Fruit fly (Drosophila melanogaster) whole organism, embryonic: ENCODE data around the gene MESR3.
A peak's percentile ranks its signal among the peaks of the same experiment; 100 is the strongest.

Experiments used
- B-H2 ChIP-seq: fragments of 200-800 bp; sonication (Bioruptor generic); optimal IDR thresholded peaks from 2 replicates; lab custom pipeline; 2018; ENCODE audit warnings: missing biosample characterization, mild to moderate bottlenecking, missing genetic modification characterization
- Bgb ChIP-seq: fragments of 200-800 bp; sonication (Bioruptor generic); IDR thresholded peaks from 2 replicates; pipeline ENCODE4 v1.3.6; 2022; ENCODE audit warnings: missing biosample characterization, missing genetic modification characterization; ENCODE audit not compliant: partially characterized antibody
- Bteb2 ChIP-seq: fragments of 200-800 bp; sonication (Bioruptor generic); optimal IDR thresholded peaks from 2 replicates; lab custom pipeline; 2016; ENCODE audit warnings: missing biosample characterization, missing genetic modification characterization
- CG10321 ChIP-seq: fragments of 200-800 bp; sonication (Bioruptor generic); IDR thresholded peaks from 2 replicates; pipeline ENCODE4 v1.3.6; 2022; ENCODE audit warnings: missing biosample characterization, missing genetic modification characterization
- CG10565 ChIP-seq: fragments of 200-800 bp; sonication (Bioruptor generic); optimal IDR thresholded peaks from 3 replicates; lab custom pipeline; 2016; ENCODE audit warnings: missing biosample characterization, mild to moderate bottlenecking, missing genetic modification characterization
- CG12071 ChIP-seq: fragments of 200-800 bp; sonication (Bioruptor generic); optimal IDR thresholded peaks from 3 replicates; lab custom pipeline; 2018; ENCODE audit warnings: missing biosample characterization, mild to moderate bottlenecking, missing genetic modification characterization
- CG12155 ChIP-seq: fragments of 200-800 bp; sonication (Bioruptor generic); optimal IDR thresholded peaks from 3 replicates; lab custom pipeline; 2016; ENCODE audit warnings: missing biosample characterization, missing genetic modification characterization
- CG14050 ChIP-seq: fragments of 200-800 bp; sonication (Bioruptor generic); IDR thresholded peaks from 3 replicates; pipeline ENCODE4 v1.3.6; 2022; ENCODE audit warnings: missing biosample characterization, missing genetic modification characterization
- CG1529 ChIP-seq: fragments of 200-800 bp; sonication (Bioruptor generic); optimal IDR thresholded peaks from 3 replicates; lab custom pipeline; 2018; ENCODE audit warnings: missing biosample characterization, missing genetic modification characterization
- CG15514 ChIP-seq: fragments of 200-800 bp; sonication (Bioruptor generic); optimal IDR thresholded peaks from 3 replicates; lab custom pipeline; 2017; ENCODE audit warnings: missing biosample characterization, missing genetic modification characterization, mild to moderate bottlenecking, moderate library complexity, missing genetic modification reagents
- CG17328 ChIP-seq: fragments of 200-800 bp; sonication (Bioruptor generic); IDR thresholded peaks from 2 replicates; pipeline ENCODE4 v1.3.6; 2022; ENCODE audit warnings: missing biosample characterization, missing genetic modification characterization
- CG18011 ChIP-seq: fragments of 200-800 bp; sonication (Bioruptor generic); optimal IDR thresholded peaks from 2 replicates; lab custom pipeline; 2017; ENCODE audit warnings: missing biosample characterization, missing genetic modification characterization, mild to moderate bottlenecking, moderate library complexity, missing genotype
- CG2116 ChIP-seq: fragments of 200-800 bp; sonication (Bioruptor generic); optimal IDR thresholded peaks from 3 replicates; lab custom pipeline; 2018; ENCODE audit warnings: missing biosample characterization, mild to moderate bottlenecking, missing genetic modification characterization
- CG2712 ChIP-seq: fragments of 200-800 bp; optimal IDR thresholded peaks from 3 replicates; lab custom pipeline; 2019; ENCODE audit warnings: missing biosample characterization, mild to moderate bottlenecking, missing genetic modification characterization, moderate library complexity
- CG30403 ChIP-seq: fragments of 200-800 bp; sonication (Bioruptor generic); optimal IDR thresholded peaks from 3 replicates; lab custom pipeline; 2016; ENCODE audit warnings: missing biosample characterization, missing genetic modification characterization
- CG30431 ChIP-seq: fragments of 200-800 bp; sonication (Bioruptor generic); optimal IDR thresholded peaks from 2 replicates; lab custom pipeline; 2017; ENCODE audit warnings: missing biosample characterization, missing genetic modification characterization
- CG34224 ChIP-seq: fragments of 200-800 bp; sonication (Bioruptor generic); IDR thresholded peaks from 3 replicates; pipeline ENCODE4 v1.3.6; 2022; ENCODE audit warnings: missing biosample characterization, missing genetic modification characterization; ENCODE audit not compliant: partially characterized antibody
- CG6175 ChIP-seq: fragments of 200-800 bp; sonication (Bioruptor generic); IDR thresholded peaks from 3 replicates; pipeline ENCODE4 v1.3.6; 2022; ENCODE audit warnings: missing biosample characterization, missing genetic modification characterization
- CG6654 ChIP-seq: fragments of 200-800 bp; sonication (Bioruptor generic); optimal IDR thresholded peaks from 2 replicates; lab custom pipeline; 2017; ENCODE audit warnings: missing biosample characterization, mild to moderate bottlenecking, missing genetic modification characterization
- CG7271 ChIP-seq: fragments of 200-800 bp; sonication (Bioruptor generic); optimal IDR thresholded peaks from 2 replicates; lab custom pipeline; 2018; ENCODE audit warnings: missing biosample characterization, mild to moderate bottlenecking, missing genetic modification characterization, moderate library complexity
- CG7839 ChIP-seq: fragments of 200-800 bp; sonication (Bioruptor generic); optimal IDR thresholded peaks from 3 replicates; lab custom pipeline; 2018; ENCODE audit warnings: missing biosample characterization, mild to moderate bottlenecking, missing genetic modification characterization, moderate library complexity
- CG8478 ChIP-seq: fragments of >200 bp; optimal IDR thresholded peaks from 2 replicates; lab custom pipeline; 2018
- CG9609 ChIP-seq: fragments of 200-800 bp; sonication (Bioruptor generic); optimal IDR thresholded peaks from 3 replicates; lab custom pipeline; 2016; ENCODE audit warnings: missing biosample characterization, missing genetic modification characterization
- CHES-1-like ChIP-seq: fragments of 200-800 bp; sonication (Bioruptor generic); optimal IDR thresholded peaks from 2 replicates; lab custom pipeline; 2016; ENCODE audit warnings: missing biosample characterization, missing genetic modification characterization
- Dbx ChIP-seq: fragments of 200-800 bp; sonication (Bioruptor generic); IDR thresholded peaks from 3 replicates; pipeline ENCODE4 v1.3.6; 2022; ENCODE audit warnings: missing biosample characterization, missing genetic modification characterization
- Lpt ChIP-seq: fragments of >200 bp; optimal IDR thresholded peaks from 2 replicates; lab custom pipeline; 2018; ENCODE audit warnings: missing biosample characterization, missing genetic modification characterization
- NFAT ChIP-seq: fragments of 200-800 bp; sonication (Bioruptor generic); IDR thresholded peaks from 2 replicates; pipeline ENCODE4 v1.3.6; 2022; ENCODE audit warnings: missing biosample characterization, missing genetic modification characterization
- Opbp ChIP-seq: fragments of 200-800 bp; sonication (Bioruptor generic); IDR thresholded peaks from 3 replicates; pipeline ENCODE4 v1.3.6; 2022; ENCODE audit warnings: missing biosample characterization, missing genetic modification characterization; ENCODE audit not compliant: partially characterized antibody
- Optix ChIP-seq: fragments of 200-800 bp; sonication (Bioruptor generic); IDR thresholded peaks from 3 replicates; pipeline ENCODE4 v1.3.6; 2022; ENCODE audit warnings: missing biosample characterization, missing genetic modification characterization
- PHDP ChIP-seq: fragments of 200-800 bp; sonication (Bioruptor generic); optimal IDR thresholded peaks from 3 replicates; lab custom pipeline; 2018; ENCODE audit warnings: missing biosample characterization, mild to moderate bottlenecking, missing genetic modification characterization, moderate library complexity
- Ptx1 ChIP-seq: fragments of 200-800 bp; sonication (Bioruptor generic); IDR thresholded peaks from 2 replicates; pipeline ENCODE4 v1.3.6; 2022; ENCODE audit warnings: missing biosample characterization, missing genetic modification characterization
- Six4 ChIP-seq: fragments of 200-800 bp; sonication (Bioruptor generic); optimal IDR thresholded peaks from 2 replicates; lab custom pipeline; 2016; ENCODE audit warnings: missing biosample characterization, missing genetic modification characterization
- YL-1 ChIP-seq: fragments of 200-800 bp; sonication (Bioruptor generic); optimal IDR thresholded peaks from 3 replicates; lab custom pipeline; 2017; ENCODE audit warnings: missing biosample characterization, mild to moderate bottlenecking, missing genetic modification characterization
- bcd ChIP-seq: fragments of 200-800 bp; sonication (Bioruptor generic); optimal IDR thresholded peaks from 2 replicates; lab custom pipeline; 2017; ENCODE audit warnings: missing biosample characterization, mild to moderate bottlenecking, missing genetic modification characterization
- br ChIP-seq: fragments of >200 bp; optimal IDR thresholded peaks from 2 replicates; lab custom pipeline; 2017
- ci ChIP-seq: fragments of 200-800 bp; sonication (Bioruptor generic); IDR thresholded peaks from 3 replicates; pipeline ENCODE4 v1.3.6; 2022; ENCODE audit warnings: missing biosample characterization, missing genetic modification characterization
- crc ChIP-seq: fragments of 200-800 bp; sonication (Bioruptor generic); optimal IDR thresholded peaks from 2 replicates; lab custom pipeline; 2016; ENCODE audit warnings: missing biosample characterization, missing genetic modification characterization
- croc ChIP-seq: fragments of 200-800 bp; sonication (Bioruptor generic); conservative IDR thresholded peaks from 3 replicates; pipeline ENCODE4 v1.3.6; 2022; ENCODE audit warnings: missing biosample characterization, missing genetic modification characterization
- dimm ChIP-seq: fragments of 200-800 bp; sonication (Bioruptor generic); IDR thresholded peaks from 2 replicates; pipeline ENCODE4 v1.3.6; 2022; ENCODE audit warnings: missing biosample characterization, missing genetic modification characterization
- dysf ChIP-seq: fragments of 200-800 bp; sonication (Bioruptor generic); IDR thresholded peaks from 3 replicates; pipeline ENCODE4 v1.3.6; 2022; ENCODE audit warnings: missing biosample characterization, missing genetic modification characterization
- hth ChIP-seq: fragments of >200 bp; optimal IDR thresholded peaks from 2 replicates; lab custom pipeline; 2017; ENCODE audit warnings: inconsistent platforms
- jigr1 ChIP-seq: fragments of 200-800 bp; sonication (Bioruptor generic); IDR thresholded peaks from 3 replicates; pipeline ENCODE4 v1.3.6; 2022; ENCODE audit warnings: missing biosample characterization, missing genetic modification characterization
- lab ChIP-seq: fragments of 200-800 bp; sonication (Bioruptor generic); optimal IDR thresholded peaks from 3 replicates; lab custom pipeline; 2017; ENCODE audit warnings: missing biosample characterization, missing genetic modification characterization, mild to moderate bottlenecking, moderate library complexity, missing genetic modification reagents
- luna ChIP-seq: fragments of 200-800 bp; sonication (Bioruptor generic); optimal IDR thresholded peaks from 2 replicates; lab custom pipeline; 2016; ENCODE audit warnings: missing biosample characterization, missing genetic modification characterization
- maf-S ChIP-seq: fragments of 200-800 bp; sonication (Bioruptor generic); optimal IDR thresholded peaks from 2 replicates; lab custom pipeline; 2016; ENCODE audit warnings: missing biosample characterization, missing genetic modification characterization
- onecut ChIP-seq: fragments of 200-800 bp; sonication (Bioruptor generic); IDR thresholded peaks from 2 replicates; pipeline ENCODE4 v1.3.6; 2022; ENCODE audit warnings: missing biosample characterization, missing genetic modification characterization
- pfk ChIP-seq: fragments of 200-800 bp; sonication (Bioruptor generic); optimal IDR thresholded peaks from 2 replicates; lab custom pipeline; 2018; ENCODE audit warnings: missing biosample characterization, mild to moderate bottlenecking, missing genetic modification characterization, moderate library complexity
- ro ChIP-seq: fragments of 200-800 bp; sonication (Bioruptor generic); IDR thresholded peaks from 2 replicates; pipeline ENCODE4 v1.3.6; 2022; ENCODE audit warnings: missing biosample characterization, missing genetic modification characterization
- tin ChIP-seq: fragments of 200-800 bp; sonication (Bioruptor generic); optimal IDR thresholded peaks from 3 replicates; lab custom pipeline; 2016; ENCODE audit warnings: missing biosample characterization, missing genetic modification characterization
- tll ChIP-seq, 2 experiments: fragments of 200-800 bp in 1 of 2; fragments of >200 bp in 1 of 2; sonication (Bioruptor generic) in 1 of 2; optimal IDR thresholded peaks; 2 replicates each; lab custom pipeline; 2017 to 2019; ENCODE audit warnings: missing biosample characterization in 2 of 2, missing genetic modification characterization in 2 of 2, mild to moderate bottlenecking in 1 of 2, moderate library complexity in 1 of 2
- ttk ChIP-seq: fragments of 200-800 bp; sonication (Bioruptor generic); IDR thresholded peaks from 2 replicates; pipeline ENCODE4 v2.1.2; 2022; ENCODE audit warnings: missing biosample characterization, missing genetic modification characterization
- vnd ChIP-seq: fragments of 200-800 bp; sonication (Bioruptor generic); IDR thresholded peaks from 3 replicates; pipeline ENCODE4 v1.3.6; 2022; ENCODE audit warnings: missing biosample characterization, missing genetic modification characterization; ENCODE audit not compliant: partially characterized antibody
- z ChIP-seq: fragments of 200-800 bp; sonication (Bioruptor generic); IDR thresholded peaks from 3 replicates; pipeline ENCODE4 v1.3.6; 2022; ENCODE audit warnings: missing biosample characterization, missing genetic modification characterization

Gene MESR3

DNA sequence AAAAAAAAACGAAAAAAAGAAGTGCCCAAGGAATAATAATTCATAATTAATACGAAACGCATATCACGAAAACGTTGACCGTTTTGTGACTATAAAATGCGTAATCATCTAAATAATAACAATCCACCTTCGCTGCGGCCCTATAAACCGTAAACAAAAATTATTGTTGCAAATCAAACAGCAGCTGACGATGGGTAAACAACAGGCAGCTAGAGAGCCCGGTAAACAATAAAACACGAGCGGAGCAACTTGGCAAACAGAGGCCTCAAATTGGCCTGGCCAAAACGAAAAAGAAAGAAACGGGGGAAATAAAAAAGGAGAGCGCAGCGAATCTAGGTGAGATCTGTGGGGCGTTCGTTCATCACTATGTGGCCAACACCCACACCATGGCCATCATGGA lies 49.5 kb upstream of the MESR3 start (continued):
- TF ChIP-seq CG6175 (GFP tag; lab: Robert Waterston, UW) (no peak), NFAT (GFP tag; lab: Robert Waterston, UW) (peak; percentile 32; the same call in 1 of the 2 replicates), onecut (GFP tag; lab: Robert Waterston, UW) (no peak), CG10321 (GFP tag; lab: Robert Waterston, UW) (no peak), tll (GFP tag; optimal IDR thresholded peaks at IDR 0.05; lab: Kevin White, UChicago) (no peak), Lpt (GFP tag; lab: Kevin White, UChicago) (no peak), Optix (GFP tag; lab: Robert Waterston, UW) (no peak), CG10565 (GFP tag; lab: Kevin White, UChicago) (no peak), CG34224 (GFP tag; lab: Robert Waterston, UW) (no peak), dimm (no peak), vnd (GFP tag; lab: Robert Waterston, UW) (no peak), z (GFP tag; lab: Robert Waterston, UW) (no peak), CG17328 (GFP tag; lab: Robert Waterston, UW) (no peak), CG12155 (GFP tag; lab: Kevin White, UChicago) (no peak), maf-S (GFP tag; lab: Kevin White, UChicago) (peak; percentile 49), ro (no peak), ttk (no peak), br (lab: Kevin White, UChicago) (no peak), tin (GFP tag; lab: Kevin White, UChicago) (no peak), croc (GFP tag; lab: Robert Waterston, UW) (no peak), CG7271 (tag; lab: Kevin White, UChicago) (no peak), Opbp (GFP tag; lab: Robert Waterston, UW) (no peak), jigr1 (GFP tag; lab: Robert Waterston, UW) (no peak), B-H2 (peak; percentile 48), CG2712 (tag; lab: Kevin White, UChicago) (no peak), dysf (GFP tag; lab: Robert Waterston, UW) (no peak), CG7839 (tag; lab: Kevin White, UChicago) (peak; percentile 14), CG6654 (GFP tag; lab: Kevin White, UChicago) (no peak), CG14050 (GFP tag; lab: Robert Waterston, UW) (no peak), bcd (GFP tag; lab: Kevin White, UChicago) (peak; percentile 11), CG2116 (GFP tag; lab: Kevin White, UChicago) (peak; percentile 27), CG30403 (GFP tag; lab: Kevin White, UChicago) (no peak), pfk (GFP tag; lab: Kevin White, UChicago) (no peak), CG1529 (no peak), CG30431 (GFP tag; lab: Kevin White, UChicago) (no peak), CG9609 (GFP tag; lab: Kevin White, UChicago) (no peak), PHDP (peak; percentile 67), Bgb (GFP tag; lab: Robert Waterston, UW) (no peak), CHES-1-like (GFP tag; lab: Kevin White, UChicago) (peak; percentile 73), ci (GFP tag; lab: Robert Waterston, UW) (peak; percentile 48; the same call in 1 of the 3 replicates), Ptx1 (GFP tag; lab: Robert Waterston, UW) (no peak), CG12071 (GFP tag; lab: Kevin White, UChicago) (peak; percentile 62), Dbx (GFP tag; lab: Robert Waterston, UW) (peak; percentile 61; the same call in 2 of the 3 replicates), CG18011 (GFP tag; lab: Kevin White, UChicago) (peak; percentile 44), hth (lab: Kevin White, UChicago) (no peak), luna (GFP tag; lab: Kevin White, UChicago) (peak; percentile 59), Six4 (GFP tag; lab: Kevin White, UChicago) (no peak), Bteb2 (GFP tag; lab: Kevin White, UChicago) (peak; percentile 49), CG8478 (lab: Kevin White, UChicago) (no peak), CG15514 (GFP tag; lab: Kevin White, UChicago) (peak; percentile 71), lab (GFP tag; lab: Kevin White, UChicago) (peak; percentile 87), crc (GFP tag; lab: Kevin White, UChicago) (peak; percentile 18), YL-1 (no peak)
